Worm (Caenorhabditis elegans) whole organism, young adult: ENCODE measurements around the gene C34H4.5.
A peak's percentile ranks its signal among the peaks of the same experiment; 100 is the strongest.
"Not testable (repeated sequence)": the region's sequence is repeated elsewhere in the genome, so short reads cannot be mapped to it uniquely, and the experiment has no call there.

ENCODE experiments used
- B0035.1 ChIP-seq: sonication (generic microtip); optimal IDR thresholded peaks from 2 replicates; lab custom pipeline; 2016; ENCODE audit warnings: missing genetic modification characterization, mild to moderate bottlenecking, missing compliant biosample characterization, missing genotype, missing genetic modification reagents
- F33H1.4 ChIP-seq: fragments of 200-800 bp; sonication (Bioruptor generic); IDR thresholded peaks from 2 replicates; pipeline ENCODE4 v1.3.6; 2022; ENCODE audit warnings: missing genetic modification reagents, missing genetic modification characterization, missing compliant biosample characterization
- F37B4.10 ChIP-seq: fragments of 200-800 bp; sonication (Bioruptor generic); IDR thresholded peaks from 2 replicates; pipeline ENCODE4 v1.3.6; 2022; ENCODE audit warnings: missing genetic modification characterization, missing compliant biosample characterization
- F49E8.2 ChIP-seq: sonication (generic microtip); optimal IDR thresholded peaks from 3 replicates; lab custom pipeline; 2017; ENCODE audit warnings: missing genetic modification characterization, mild to moderate bottlenecking, missing compliant biosample characterization, antibody characterized with exemption, moderate library complexity; ENCODE audit not compliant: insufficient read depth
- F52B5.7 ChIP-seq: sonication (generic microtip); optimal IDR thresholded peaks from 2 replicates; lab custom pipeline; 2016; ENCODE audit warnings: mild to moderate bottlenecking, missing genetic modification characterization, missing compliant biosample characterization
- F55B11.4 ChIP-seq: sonication (generic microtip); optimal IDR thresholded peaks from 2 replicates; lab custom pipeline; 2016; ENCODE audit warnings: missing compliant biosample characterization, missing genetic modification characterization, borderline replicate concordance; ENCODE audit not compliant: insufficient read depth
- K12H6.12 ChIP-seq: fragments of 200-800 bp; sonication (Bioruptor generic); optimal IDR thresholded peaks from 2 replicates; lab custom pipeline; 2018; ENCODE audit warnings: mild to moderate bottlenecking, missing genetic modification characterization, missing compliant biosample characterization
- Y56A3A.18 ChIP-seq: fragments of 200-800 bp; sonication (Bioruptor generic); IDR thresholded peaks from 2 replicates; pipeline ENCODE4 v1.3.6; 2022; ENCODE audit warnings: missing genetic modification reagents, missing genetic modification characterization, missing compliant biosample characterization
- ZK185.1 ChIP-seq: sonication (generic microtip); optimal IDR thresholded peaks from 2 replicates; lab custom pipeline; 2016; ENCODE audit warnings: mild to moderate bottlenecking, missing genetic modification characterization, missing compliant biosample characterization; ENCODE audit not compliant: poor library complexity, severe bottlenecking
- ama-1 ChIP-seq, 3 experiments: fragments of 150-350 bp in 1 of 3; sonication (generic microtip) in 2 of 3; optimal IDR thresholded peaks; 2 replicates each; lab custom pipeline; 2014 to 2018; ENCODE audit warnings: missing biosample characterization in 2 of 3, missing genetic modification characterization in 2 of 3, missing genetic modification reagents in 2 of 3
- aptf-2 ChIP-seq: fragments of 200-800 bp; sonication (Bioruptor generic); conservative IDR thresholded peaks from 2 replicates; pipeline ENCODE4 v1.3.6; 2022; ENCODE audit warnings: missing genetic modification reagents, missing genetic modification characterization, missing compliant biosample characterization
- attf-5 ChIP-seq: fragments of 200-800 bp; sonication (Bioruptor generic); optimal IDR thresholded peaks from 2 replicates; lab custom pipeline; 2018; ENCODE audit warnings: mild to moderate bottlenecking, missing genetic modification characterization, missing compliant biosample characterization
- cebp-1 ChIP-seq, 2 experiments: fragments of 200-800 bp in 1 of 2; sonication (Bioruptor generic) in 1 of 2; sonication (generic microtip) in 1 of 2; IDR thresholded peaks in 1 of 2; optimal IDR thresholded peaks in 1 of 2; 2 replicates each; pipeline versions ENCODE4 v1.3.6 to Lab custom; 2017 to 2022; ENCODE audit warnings: missing compliant biosample characterization in 2 of 2, missing genetic modification characterization in 2 of 2, mild to moderate bottlenecking in 1 of 2, missing genetic modification reagents in 1 of 2, moderate library complexity in 1 of 2
- cebp-2 ChIP-seq: fragments of 200-800 bp; sonication (Bioruptor generic); IDR thresholded peaks from 2 replicates; pipeline ENCODE4 v1.3.6; 2022; ENCODE audit warnings: missing genetic modification characterization, missing compliant biosample characterization
- ceh-58 ChIP-seq: fragments of 200-800 bp; sonication (Bioruptor generic); IDR thresholded peaks from 2 replicates; pipeline ENCODE4 v1.3.6; 2022; ENCODE audit warnings: missing genetic modification characterization, missing compliant biosample characterization
- dpl-1 ChIP-seq: fragments of 150-350 bp; optimal IDR thresholded peaks from 2 replicates; lab custom pipeline; 2014; ENCODE audit warnings: missing biosample characterization, missing genetic modification reagents, missing genetic modification characterization
- egrh-3 ChIP-seq: fragments of 200-800 bp; sonication (Bioruptor generic); IDR thresholded peaks from 2 replicates; pipeline ENCODE4 v1.3.6; 2022; ENCODE audit warnings: missing genetic modification reagents, missing genetic modification characterization, missing compliant biosample characterization
- hlh-26 ChIP-seq: fragments of 200-800 bp; sonication (Bioruptor generic); conservative IDR thresholded peaks from 2 replicates; pipeline ENCODE4 v1.3.6; 2022; ENCODE audit warnings: missing genetic modification reagents, missing genetic modification characterization, missing compliant biosample characterization
- hrde-1 ChIP-seq: sonication (generic microtip); optimal IDR thresholded peaks from 2 replicates; lab custom pipeline; 2016; ENCODE audit warnings: missing genetic modification characterization, mild to moderate bottlenecking, missing compliant biosample characterization, moderate library complexity, missing genotype, missing genetic modification reagents, borderline replicate concordance
- hsf-1 ChIP-seq: fragments of 200-800 bp; sonication (Bioruptor generic); IDR thresholded peaks from 2 replicates; pipeline ENCODE4 v1.3.6; 2022; ENCODE audit warnings: missing genetic modification reagents, missing genetic modification characterization, missing compliant biosample characterization
- lag-1 ChIP-seq: fragments of 200-800 bp; sonication (Bioruptor generic); IDR thresholded peaks from 2 replicates; pipeline ENCODE4 v1.3.6; 2022; ENCODE audit warnings: missing genetic modification reagents, missing genetic modification characterization, missing compliant biosample characterization
- let-607 ChIP-seq, 2 experiments: fragments of 200-800 bp in 1 of 2; sonication (Bioruptor generic) in 1 of 2; sonication (generic microtip) in 1 of 2; optimal IDR thresholded peaks; 2 replicates each; lab custom pipeline; 2016 to 2018; ENCODE audit warnings: mild to moderate bottlenecking in 2 of 2, missing compliant biosample characterization in 2 of 2, missing genetic modification characterization in 2 of 2, moderate library complexity in 2 of 2, missing genotype in 1 of 2
- lsy-27 ChIP-seq: sonication (generic microtip); optimal IDR thresholded peaks from 2 replicates; lab custom pipeline; 2017; ENCODE audit warnings: missing genetic modification characterization, mild to moderate bottlenecking, missing compliant biosample characterization, antibody characterized with exemption, missing genotype, borderline replicate concordance; ENCODE audit not compliant: insufficient read depth
- madf-10 ChIP-seq: sonication (generic microtip); optimal IDR thresholded peaks from 2 replicates; lab custom pipeline; 2016; ENCODE audit warnings: mild to moderate bottlenecking, missing genetic modification characterization, missing compliant biosample characterization
- madf-3 ChIP-seq: fragments of 200-800 bp; sonication (Bioruptor generic); IDR thresholded peaks from 2 replicates; pipeline ENCODE4 v1.3.6; 2022; ENCODE audit warnings: missing genetic modification reagents, missing genetic modification characterization, missing compliant biosample characterization
- madf-6 ChIP-seq: fragments of 200-800 bp; sonication (Bioruptor generic); IDR thresholded peaks from 2 replicates; pipeline ENCODE4 v1.3.6; 2022; ENCODE audit warnings: missing genetic modification reagents, missing genetic modification characterization, missing compliant biosample characterization
- mcd-1 ChIP-seq: fragments of 200-800 bp; sonication (Bioruptor generic); IDR thresholded peaks from 2 replicates; pipeline ENCODE4 v1.3.6; 2022; ENCODE audit warnings: missing genetic modification reagents, missing genetic modification characterization, missing compliant biosample characterization
- mel-28 ChIP-seq: sonication (generic microtip); optimal IDR thresholded peaks from 2 replicates; lab custom pipeline; 2016; ENCODE audit warnings: borderline replicate concordance, mild to moderate bottlenecking, missing genetic modification characterization, missing compliant biosample characterization
- nfya-1 ChIP-seq: sonication (generic microtip); optimal IDR thresholded peaks from 2 replicates; lab custom pipeline; 2017; ENCODE audit warnings: antibody characterized with exemption, missing compliant biosample characterization, missing genetic modification characterization, borderline replicate concordance; ENCODE audit not compliant: insufficient read depth
- nhr-27 ChIP-seq: fragments of 200-800 bp; sonication (Bioruptor generic); optimal IDR thresholded peaks from 2 replicates; lab custom pipeline; 2018; ENCODE audit warnings: mild to moderate bottlenecking, missing genetic modification characterization, moderate library complexity, missing compliant biosample characterization
- nhr-80 ChIP-seq: sonication (generic microtip); optimal IDR thresholded peaks from 2 replicates; lab custom pipeline; 2016; ENCODE audit warnings: missing genetic modification characterization, missing compliant biosample characterization
- rcor-1 ChIP-seq: fragments of 200-800 bp; sonication (Bioruptor generic); IDR thresholded peaks from 2 replicates; pipeline ENCODE4 v1.3.6; 2022; ENCODE audit warnings: missing genetic modification reagents, missing genetic modification characterization, missing compliant biosample characterization
- repo-1 ChIP-seq: sonication (generic microtip); optimal IDR thresholded peaks from 2 replicates; lab custom pipeline; 2017; ENCODE audit warnings: mild to moderate bottlenecking, missing genetic modification characterization, missing compliant biosample characterization
- snpc-3.4 ChIP-seq: sonication (generic microtip); optimal IDR thresholded peaks from 2 replicates; lab custom pipeline; 2017; ENCODE audit warnings: missing genetic modification characterization, mild to moderate bottlenecking, missing compliant biosample characterization, antibody characterized with exemption, moderate library complexity, missing genotype, missing genetic modification reagents
- snpc-4 ChIP-seq, 5 experiments: fragments of 150-350 bp in 1 of 5; sonication (generic microtip) in 4 of 5; optimal IDR thresholded peaks; 2 replicates each; lab custom pipeline; 2014 to 2018; ENCODE audit warnings: missing genetic modification characterization in 5 of 5, missing biosample characterization in 3 of 5, antibody characterized with exemption in 2 of 5, mild to moderate bottlenecking in 2 of 5, missing compliant biosample characterization in 2 of 5, missing genotype in 2 of 5, moderate library complexity in 2 of 5, missing genetic modification reagents in 1 of 5
- somi-1 ChIP-seq: fragments of 200-800 bp; sonication (Bioruptor generic); optimal IDR thresholded peaks from 2 replicates; lab custom pipeline; 2018; ENCODE audit warnings: mild to moderate bottlenecking, missing genetic modification characterization, missing compliant biosample characterization
- unc-130 ChIP-seq: sonication (generic microtip); optimal IDR thresholded peaks from 2 replicates; lab custom pipeline; 2016; ENCODE audit warnings: missing genetic modification reagents, missing genetic modification characterization, missing compliant biosample characterization

Gene C34H4.5

ce11 chrIV:1548457-1548861 is 1.6 kb downstream of the C34H4.5 start, which contains the start of gene col-107:
col-107 (plus strand) TSS chrIV:1548721.
- TF ChIP-seq ama-1 (optimal IDR thresholded peaks at IDR 0.05; lab: Kevin White, UChicago) (no peak), ama-1 (GFP tag; optimal IDR thresholded peaks at IDR 0.05; lab: Kevin White, UChicago) (no peak), unc-130 (no peak), mcd-1 (GFP tag; lab: Robert Waterston, UW) (no peak), rcor-1 (no peak), somi-1 (GFP tag; lab: Kevin White, UChicago) (no peak), lag-1 (no peak), ZK185.1 (no peak), hrde-1 (no peak), ceh-58 (GFP tag; lab: Robert Waterston, UW) (no peak), madf-3 (no peak), egrh-3 (GFP tag; lab: Robert Waterston, UW) (no peak), nhr-80 (tag; lab: Kevin White, UChicago) (no peak), nfya-1 (tag; lab: Kevin White, UChicago) (no peak), B0035.1 (tag; lab: Kevin White, UChicago) (no peak), F52B5.7 (tag; lab: Kevin White, UChicago) (no peak), madf-6 (no peak), attf-5 (no peak), snpc-4 (GFP tag; optimal IDR thresholded peaks at IDR 0.05; lab: Kevin White, UChicago) (no peak), snpc-4 (tag; optimal IDR thresholded peaks at IDR 0.05; lab: Kevin White, UChicago) (no peak), hsf-1 (GFP tag; lab: Robert Waterston, UW) (no peak), F33H1.4 (GFP tag; lab: Robert Waterston, UW) (no peak)

- TF ChIP-seq hlh-26 (GFP tag; lab: Robert Waterston, UW): no peak
These were observed 2.9 kb downstream of the C34H4.5 start for ce11 chrIV:1547129-1547528.

ce11 chrIV:1536316-1536715 is 13.7 kb downstream of the C34H4.5 start, which contains the start of gene K03H6.5:
K03H6.5 (minus strand) TSS chrIV:1536416.
- TF ChIP-seq repo-1 (tag; lab: Kevin White, UChicago) (no peak), let-607 (tag; optimal IDR thresholded peaks at IDR 0.05; lab: Kevin White, UChicago) (no peak), lsy-27 (tag; lab: Kevin White, UChicago) (no peak), dpl-1 (GFP tag; lab: Kevin White, UChicago) (no peak), lag-1 (no peak)
- TF ChIP-seq, all 124 proteins: peak for 0

- TF ChIP-seq snpc-4 (GFP tag; optimal IDR thresholded peaks at IDR 0.05; lab: Kevin White, UChicago): not testable (repeated sequence)
- peak in 2 of 4 experiments; percentile 64 to 84 for TF ChIP-seq snpc-4 (tag; optimal IDR thresholded peaks at IDR 0.05; lab: Kevin White, UChicago)
These were observed 21.3 kb downstream of the C34H4.5 start for ce11 chrIV:1528682-1529081.

- TF ChIP-seq F37B4.10 (GFP tag; lab: Robert Waterston, UW) (no peak), cebp-2 (GFP tag; lab: Robert Waterston, UW) (no peak), nhr-27 (no peak), ZK185.1 (no peak), Y56A3A.18 (GFP tag; lab: Robert Waterston, UW) (no peak), madf-3 (no peak), aptf-2 (GFP tag; lab: Robert Waterston, UW) (no peak), rcor-1 (no peak), madf-10 (tag; lab: Kevin White, UChicago) (no peak), K12H6.12 (no peak), snpc-3.4 (no peak), F49E8.2 (no peak), nhr-80 (tag; lab: Kevin White, UChicago) (no peak), dpl-1 (GFP tag; lab: Kevin White, UChicago) (no peak), F33H1.4 (GFP tag; lab: Robert Waterston, UW) (no peak), F55B11.4 (tag; lab: Kevin White, UChicago) (no peak), cebp-1 (GFP tag; IDR thresholded peaks at IDR 0.05; lab: Robert Waterston, UW) (no peak), cebp-1 (tag; optimal IDR thresholded peaks at IDR 0.05; lab: Kevin White, UChicago) (no peak), mel-28 (tag; lab: Kevin White, UChicago) (no peak)
- TF ChIP-seq, all 124 proteins: peak for 0
These were observed 26.6 kb downstream of the C34H4.5 start, which contains the start of gene K03H6.1 for ce11 chrIV:1523418-1523817. K03H6.1 (plus strand) TSS chrIV:1523718.
